Worm (Caenorhabditis elegans): Measurements from ENCODE around the gene F22B3.7.

Gene F22B3.7

DNA sequence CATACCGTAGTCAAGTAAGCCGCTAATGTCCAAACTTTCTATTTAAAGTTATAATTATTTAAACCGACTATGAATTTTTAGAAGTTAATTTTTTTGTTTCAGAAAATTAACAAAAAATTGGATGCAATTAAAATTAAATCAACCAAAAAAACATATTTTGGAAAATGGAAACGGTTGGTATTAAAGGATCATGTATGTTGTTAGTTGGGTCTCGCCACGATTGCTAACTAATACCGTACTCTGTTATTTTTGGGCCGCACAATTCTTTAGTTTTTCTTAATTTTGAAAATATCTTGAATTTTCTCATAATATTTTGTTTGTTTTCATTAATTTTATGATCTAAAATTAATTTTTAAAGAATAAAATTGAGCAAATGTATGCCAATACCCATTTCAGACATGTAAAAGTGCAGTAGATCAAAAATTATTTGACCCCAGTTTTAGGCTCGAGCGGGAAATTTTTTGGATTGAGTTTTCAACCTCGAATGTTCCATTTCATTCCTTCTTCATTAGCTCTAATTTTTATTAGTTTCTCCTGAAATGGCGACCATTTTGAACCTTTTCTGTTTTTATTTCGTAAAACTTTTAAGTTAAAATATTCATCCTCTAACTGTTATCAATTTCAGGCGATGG is 49.1 kb downstream of the F22B3.7 start, which contains the start of gene cbd-1:
Gene cbd-1 (plus strand): TSS at position 626 of the 632 bp plus-strand sequence.
- TF ChIP-seq ztf-23 (GFP tag; IDR thresholded peaks at IDR 0.05) (no peak), T22C8.4 (GFP tag; IDR thresholded peaks at IDR 0.05) (no peak), klf-2 (GFP tag; conservative IDR thresholded peaks at IDR 0.05) (no peak), tab-1 (GFP tag; IDR thresholded peaks at IDR 0.05) (no peak), med-1 (GFP tag; optimal IDR thresholded peaks at IDR 0.05; ENCODE audit: insufficient read depth) (no peak), cog-1 (tag; optimal IDR thresholded peaks at IDR 0.05) (no peak), ztf-29 (GFP tag; IDR thresholded peaks at IDR 0.05) (no peak), ref-1 (GFP tag; conservative IDR thresholded peaks at IDR 0.05) (no peak), flt-1 (GFP tag; IDR thresholded peaks at IDR 0.05) (no peak)

DNA sequence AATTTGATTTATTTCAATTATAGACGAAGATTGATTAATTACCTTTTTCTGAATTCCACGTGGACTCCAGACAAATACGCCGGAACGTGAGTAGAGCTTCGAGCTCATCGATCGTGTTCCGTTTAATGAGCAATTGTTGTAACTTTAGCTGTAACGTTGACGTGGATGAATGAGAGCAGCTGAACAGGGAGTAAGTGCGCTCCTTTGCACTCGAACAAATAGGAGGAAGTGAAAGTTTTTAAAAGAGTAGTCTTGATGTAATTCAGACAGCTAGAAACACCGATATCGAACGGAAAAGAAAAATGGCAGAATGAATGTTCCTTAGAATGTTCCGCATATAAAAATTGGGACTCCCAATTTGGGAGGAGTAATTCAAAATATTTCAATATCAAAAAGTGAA is 50.0 kb downstream of the F22B3.7 start, which contains the start of gene sec-31:
Gene sec-31 (minus strand): TSS at position 148 of the 400 bp plus-strand sequence.
- no peak for TF ChIP-seq ztf-29 (GFP tag; IDR thresholded peaks at IDR 0.05)
- TF ChIP-seq cog-1 (tag; optimal IDR thresholded peaks at IDR 0.05), result no peak
- no peak for TF ChIP-seq klf-2 (GFP tag; conservative IDR thresholded peaks at IDR 0.05)
- no peak for TF ChIP-seq ztf-23 (GFP tag; IDR thresholded peaks at IDR 0.05)
- TF ChIP-seq flt-1 (GFP tag; IDR thresholded peaks at IDR 0.05), result no peak
- no peak for TF ChIP-seq T22C8.4 (GFP tag; IDR thresholded peaks at IDR 0.05)
- no peak for TF ChIP-seq tab-1 (GFP tag; IDR thresholded peaks at IDR 0.05)
- TF ChIP-seq med-1 (GFP tag; optimal IDR thresholded peaks at IDR 0.05; ENCODE audit: insufficient read depth), result no peak
- TF ChIP-seq ref-1 (GFP tag; conservative IDR thresholded peaks at IDR 0.05), result no peak
